Worm (Caenorhabditis elegans) whole organism, young adult: Measurements from ENCODE around the gene trxr-2.

Experiments used
- B0035.1 ChIP-seq: sonication (generic microtip); optimal IDR thresholded peaks from 2 replicates; lab custom pipeline; 2016; ENCODE audit warnings: missing genetic modification characterization, mild to moderate bottlenecking, missing compliant biosample characterization, missing genotype, missing genetic modification reagents
- B0261.1 ChIP-seq: sonication (generic microtip); optimal IDR thresholded peaks from 2 replicates; lab custom pipeline; 2016; ENCODE audit warnings: mild to moderate bottlenecking, missing genetic modification characterization, moderate library complexity, missing compliant biosample characterization
- D2030.7 ChIP-seq: fragments of 200-800 bp; sonication (Bioruptor generic); IDR thresholded peaks from 2 replicates; pipeline ENCODE4 v1.3.6; 2022; ENCODE audit warnings: missing genetic modification reagents, missing genetic modification characterization, missing compliant biosample characterization
- F33H1.4 ChIP-seq: fragments of 200-800 bp; sonication (Bioruptor generic); IDR thresholded peaks from 2 replicates; pipeline ENCODE4 v1.3.6; 2022; ENCODE audit warnings: missing genetic modification reagents, missing genetic modification characterization, missing compliant biosample characterization
- F39B2.1 ChIP-seq: fragments of 200-800 bp; sonication (Bioruptor generic); IDR thresholded peaks from 2 replicates; pipeline ENCODE4 v1.3.6; 2022; ENCODE audit warnings: missing genetic modification reagents, missing genetic modification characterization, missing compliant biosample characterization
- F57C9.4 ChIP-seq: sonication (generic microtip); optimal IDR thresholded peaks from 2 replicates; lab custom pipeline; 2017; ENCODE audit warnings: mild to moderate bottlenecking, missing genetic modification characterization, missing compliant biosample characterization
- Y53G8AR.9 ChIP-seq: fragments of 200-800 bp; sonication (Bioruptor generic); conservative IDR thresholded peaks from 2 replicates; pipeline ENCODE4 v1.3.6; 2022; ENCODE audit warnings: missing genetic modification reagents, missing genetic modification characterization, missing compliant biosample characterization
- Y56A3A.18 ChIP-seq: fragments of 200-800 bp; sonication (Bioruptor generic); IDR thresholded peaks from 2 replicates; pipeline ENCODE4 v1.3.6; 2022; ENCODE audit warnings: missing genetic modification reagents, missing genetic modification characterization, missing compliant biosample characterization
- Y67H2A.10 ChIP-seq: fragments of 200-800 bp; sonication (Bioruptor generic); conservative IDR thresholded peaks from 2 replicates; pipeline ENCODE4 v1.3.6; 2022; ENCODE audit warnings: missing genetic modification reagents, missing genetic modification characterization, missing compliant biosample characterization
- Y79H2A.3 ChIP-seq: fragments of 200-800 bp; sonication (Bioruptor generic); conservative IDR thresholded peaks from 2 replicates; pipeline ENCODE4 v1.3.6; 2022; ENCODE audit warnings: missing genetic modification reagents, missing genetic modification characterization, missing compliant biosample characterization
- Y95B8A.8 ChIP-seq: fragments of 200-800 bp; sonication (Bioruptor generic); IDR thresholded peaks from 2 replicates; pipeline ENCODE4 v1.3.6; 2022; ENCODE audit warnings: missing genetic modification reagents, missing genetic modification characterization, missing compliant biosample characterization
- ZK185.1 ChIP-seq: sonication (generic microtip); optimal IDR thresholded peaks from 2 replicates; lab custom pipeline; 2016; ENCODE audit warnings: mild to moderate bottlenecking, missing genetic modification characterization, missing compliant biosample characterization; ENCODE audit not compliant: poor library complexity, severe bottlenecking
- aptf-2 ChIP-seq: fragments of 200-800 bp; sonication (Bioruptor generic); conservative IDR thresholded peaks from 2 replicates; pipeline ENCODE4 v1.3.6; 2022; ENCODE audit warnings: missing genetic modification reagents, missing genetic modification characterization, missing compliant biosample characterization
- attf-6 ChIP-seq: fragments of 200-800 bp; sonication (Bioruptor generic); IDR thresholded peaks from 2 replicates; pipeline ENCODE4 v1.3.6; 2022; ENCODE audit warnings: missing genetic modification reagents, missing genetic modification characterization, missing compliant biosample characterization
- bed-2 ChIP-seq: fragments of 200-800 bp; sonication (Bioruptor generic); IDR thresholded peaks from 2 replicates; pipeline ENCODE4 v1.3.6; 2022; ENCODE audit warnings: missing genetic modification reagents, missing genetic modification characterization, missing compliant biosample characterization
- cebp-2 ChIP-seq: fragments of 200-800 bp; sonication (Bioruptor generic); IDR thresholded peaks from 2 replicates; pipeline ENCODE4 v1.3.6; 2022; ENCODE audit warnings: missing genetic modification characterization, missing compliant biosample characterization
- ceh-40 ChIP-seq: fragments of 200-800 bp; sonication (Bioruptor generic); IDR thresholded peaks from 2 replicates; pipeline ENCODE4 v1.3.6; 2022; ENCODE audit warnings: missing genetic modification characterization, missing compliant biosample characterization
- chd-7 ChIP-seq: sonication (generic microtip); optimal IDR thresholded peaks from 2 replicates; lab custom pipeline; 2016; ENCODE audit warnings: mild to moderate bottlenecking, missing genetic modification characterization, moderate library complexity, missing compliant biosample characterization
- dpl-1 ChIP-seq: fragments of 150-350 bp; optimal IDR thresholded peaks from 2 replicates; lab custom pipeline; 2014; ENCODE audit warnings: missing biosample characterization, missing genetic modification reagents, missing genetic modification characterization
- efl-1 ChIP-seq: fragments of 150-350 bp; optimal IDR thresholded peaks from 2 replicates; lab custom pipeline; 2014; ENCODE audit warnings: missing biosample characterization, missing genetic modification reagents, missing genetic modification characterization
- egl-18 ChIP-seq: fragments of 200-800 bp; sonication (Bioruptor generic); IDR thresholded peaks from 2 replicates; pipeline ENCODE4 v1.3.6; 2022; ENCODE audit warnings: missing genetic modification reagents, missing genetic modification characterization, missing compliant biosample characterization
- ekl-4 ChIP-seq: fragments of 200-800 bp; sonication (Bioruptor generic); IDR thresholded peaks from 2 replicates; pipeline ENCODE4 v1.3.6; 2022; ENCODE audit warnings: missing genetic modification reagents, missing genetic modification characterization, missing compliant biosample characterization
- hlh-12 ChIP-seq: sonication (generic microtip); optimal IDR thresholded peaks from 2 replicates; lab custom pipeline; 2016; ENCODE audit warnings: missing genetic modification characterization, missing compliant biosample characterization
- hrde-1 ChIP-seq: sonication (generic microtip); optimal IDR thresholded peaks from 2 replicates; lab custom pipeline; 2016; ENCODE audit warnings: missing genetic modification characterization, mild to moderate bottlenecking, missing compliant biosample characterization, moderate library complexity, missing genotype, missing genetic modification reagents, borderline replicate concordance
- let-607 ChIP-seq, 2 experiments: fragments of 200-800 bp in 1 of 2; sonication (Bioruptor generic) in 1 of 2; sonication (generic microtip) in 1 of 2; optimal IDR thresholded peaks; 2 replicates each; lab custom pipeline; 2016 to 2018; ENCODE audit warnings: mild to moderate bottlenecking in 2 of 2, missing compliant biosample characterization in 2 of 2, missing genetic modification characterization in 2 of 2, moderate library complexity in 2 of 2, missing genotype in 1 of 2
- lin-40 ChIP-seq: sonication (generic microtip); optimal IDR thresholded peaks from 2 replicates; lab custom pipeline; 2016; ENCODE audit warnings: missing genetic modification characterization, mild to moderate bottlenecking, missing compliant biosample characterization, missing genotype, missing genetic modification reagents
- lin-54 ChIP-seq: fragments of 200-800 bp; sonication (Bioruptor generic); optimal IDR thresholded peaks from 2 replicates; lab custom pipeline; 2018; ENCODE audit warnings: mild to moderate bottlenecking, missing genetic modification characterization, missing compliant biosample characterization
- madf-10 ChIP-seq: sonication (generic microtip); optimal IDR thresholded peaks from 2 replicates; lab custom pipeline; 2016; ENCODE audit warnings: mild to moderate bottlenecking, missing genetic modification characterization, missing compliant biosample characterization
- madf-3 ChIP-seq: fragments of 200-800 bp; sonication (Bioruptor generic); IDR thresholded peaks from 2 replicates; pipeline ENCODE4 v1.3.6; 2022; ENCODE audit warnings: missing genetic modification reagents, missing genetic modification characterization, missing compliant biosample characterization
- mcd-1 ChIP-seq: fragments of 200-800 bp; sonication (Bioruptor generic); IDR thresholded peaks from 2 replicates; pipeline ENCODE4 v1.3.6; 2022; ENCODE audit warnings: missing genetic modification reagents, missing genetic modification characterization, missing compliant biosample characterization
- mes-4 ChIP-seq: sonication (generic microtip); optimal IDR thresholded peaks from 2 replicates; lab custom pipeline; 2016; ENCODE audit warnings: missing genotype, missing genetic modification characterization, missing compliant biosample characterization
- nfya-1 ChIP-seq: sonication (generic microtip); optimal IDR thresholded peaks from 2 replicates; lab custom pipeline; 2017; ENCODE audit warnings: antibody characterized with exemption, missing compliant biosample characterization, missing genetic modification characterization, borderline replicate concordance; ENCODE audit not compliant: insufficient read depth
- nfya-2 ChIP-seq: fragments of 200-800 bp; sonication (Bioruptor generic); IDR thresholded peaks from 2 replicates; pipeline ENCODE4 v1.3.6; 2022; ENCODE audit warnings: missing genetic modification reagents, missing genetic modification characterization, missing compliant biosample characterization
- nfyb-1 ChIP-seq: fragments of 200-800 bp; sonication (Bioruptor generic); IDR thresholded peaks from 2 replicates; pipeline ENCODE4 v1.3.6; 2022; ENCODE audit warnings: missing genetic modification reagents, missing genetic modification characterization, missing compliant biosample characterization
- nhr-120 ChIP-seq: fragments of 200-800 bp; sonication (Bioruptor generic); IDR thresholded peaks from 2 replicates; pipeline ENCODE4 v1.3.6; 2022; ENCODE audit warnings: missing genetic modification characterization, missing compliant biosample characterization
- nhr-179 ChIP-seq: sonication (generic microtip); optimal IDR thresholded peaks from 2 replicates; lab custom pipeline; 2016; ENCODE audit warnings: mild to moderate bottlenecking, missing genetic modification characterization, missing compliant biosample characterization
- nhr-27 ChIP-seq: fragments of 200-800 bp; sonication (Bioruptor generic); optimal IDR thresholded peaks from 2 replicates; lab custom pipeline; 2018; ENCODE audit warnings: mild to moderate bottlenecking, missing genetic modification characterization, moderate library complexity, missing compliant biosample characterization
- nhr-80 ChIP-seq: sonication (generic microtip); optimal IDR thresholded peaks from 2 replicates; lab custom pipeline; 2016; ENCODE audit warnings: missing genetic modification characterization, missing compliant biosample characterization
- nhr-90 ChIP-seq: sonication (generic microtip); optimal IDR thresholded peaks from 2 replicates; lab custom pipeline; 2016; ENCODE audit warnings: missing genotype, mild to moderate bottlenecking, missing genetic modification characterization, missing compliant biosample characterization
- rpc-1 ChIP-seq, 2 experiments: fragments of 150-350 bp in 1 of 2; sonication (generic microtip) in 1 of 2; optimal IDR thresholded peaks; 2 replicates each; lab custom pipeline; 2014 to 2018; ENCODE audit warnings: missing biosample characterization in 1 of 2, missing genetic modification characterization in 1 of 2, missing genetic modification reagents in 1 of 2, missing genotype in 1 of 2
- sdz-38 ChIP-seq: sonication (generic microtip); optimal IDR thresholded peaks from 2 replicates; lab custom pipeline; 2016; ENCODE audit warnings: missing genotype, missing genetic modification characterization, missing compliant biosample characterization
- snpc-3.4 ChIP-seq: sonication (generic microtip); optimal IDR thresholded peaks from 2 replicates; lab custom pipeline; 2017; ENCODE audit warnings: missing genetic modification characterization, mild to moderate bottlenecking, missing compliant biosample characterization, antibody characterized with exemption, moderate library complexity, missing genotype, missing genetic modification reagents
- sptf-2 ChIP-seq: fragments of 200-800 bp; sonication (Bioruptor generic); optimal IDR thresholded peaks from 2 replicates; lab custom pipeline; 2018; ENCODE audit warnings: mild to moderate bottlenecking, missing genetic modification characterization, missing compliant biosample characterization
- tbx-9 ChIP-seq: sonication (generic microtip); optimal IDR thresholded peaks from 2 replicates; lab custom pipeline; 2016; ENCODE audit warnings: borderline replicate concordance, missing genetic modification characterization, inconsistent platforms, missing compliant biosample characterization
- unc-62 ChIP-seq: fragments of 150-350 bp; optimal IDR thresholded peaks from 2 replicates; lab custom pipeline; 2014; ENCODE audit warnings: missing biosample characterization, missing genetic modification reagents, missing genetic modification characterization
- ztf-22 ChIP-seq: fragments of 200-800 bp; sonication (Bioruptor generic); optimal IDR thresholded peaks from 2 replicates; lab custom pipeline; 2018; ENCODE audit warnings: mild to moderate bottlenecking, missing genetic modification characterization, moderate library complexity, missing compliant biosample characterization
- ztf-25 ChIP-seq: fragments of 200-800 bp; sonication (Bioruptor generic); IDR thresholded peaks from 2 replicates; pipeline ENCODE4 v1.3.6; 2022; ENCODE audit warnings: missing genetic modification reagents, missing genetic modification characterization, missing compliant biosample characterization
- ztf-3 ChIP-seq: fragments of 200-800 bp; sonication (Bioruptor generic); optimal IDR thresholded peaks from 2 replicates; lab custom pipeline; 2018; ENCODE audit warnings: mild to moderate bottlenecking, missing genetic modification characterization, missing compliant biosample characterization

The trxr-2 gene

ce11 chrIII:8904044-8904443, 9.5 kb upstream of the trxr-2 start, which contains the start of gene lin-9 (continued):
- no peak for TF ChIP-seq hlh-12 (tag; lab: Kevin White, UChicago)
- no peak for TF ChIP-seq nhr-120 (GFP tag; lab: Robert Waterston, UW)
- TF ChIP-seq nhr-179 (tag; lab: Kevin White, UChicago), result no peak
- 0 out of 2 replicates have a peak, but pooled peaks have one; percentile 28 for TF ChIP-seq cebp-2 (GFP tag; lab: Robert Waterston, UW)
- TF ChIP-seq lin-40, result peak; percentile 96
- peak; percentile 53 for TF ChIP-seq ztf-22 (GFP tag; lab: Kevin White, UChicago)
- no peak for TF ChIP-seq sptf-2
- peak; percentile 95 for TF ChIP-seq D2030.7 (GFP tag; lab: Robert Waterston, UW)
- peak; percentile 99 for TF ChIP-seq lin-54
- peak; percentile 97 for TF ChIP-seq dpl-1
- TF ChIP-seq attf-6, result 0 out of 2 replicates have a peak, but pooled peaks have one; percentile 45
- TF ChIP-seq B0035.1 (tag; lab: Kevin White, UChicago), result peak; percentile 58
- peak; percentile 82 for TF ChIP-seq Y67H2A.10 (GFP tag; lab: Robert Waterston, UW)
- TF ChIP-seq mcd-1 (GFP tag; lab: Robert Waterston, UW), result peak; percentile 97
- peak; percentile 33 for TF ChIP-seq nhr-90 (tag; lab: Kevin White, UChicago)
- TF ChIP-seq ceh-40 (GFP tag; lab: Robert Waterston, UW), result 0 out of 2 replicates have a peak, but pooled peaks have one; percentile 14
- peak; percentile 82 for TF ChIP-seq Y79H2A.3 (GFP tag; lab: Robert Waterston, UW)
- TF ChIP-seq madf-10 (tag; lab: Kevin White, UChicago), result peak; percentile 86
- peak; percentile 96 for TF ChIP-seq madf-3 (GFP tag; lab: Robert Waterston, UW)
- TF ChIP-seq sdz-38 (tag; lab: Kevin White, UChicago), result no peak
- peak; percentile 70 for TF ChIP-seq ztf-3 (GFP tag; lab: Kevin White, UChicago)
- peak; percentile 57 for TF ChIP-seq F57C9.4 (tag; lab: Kevin White, UChicago)
- peak; percentile 93 for TF ChIP-seq Y95B8A.8
- TF ChIP-seq F39B2.1 (GFP tag; lab: Robert Waterston, UW), result peak; percentile 91
- peak; percentile 96 for TF ChIP-seq ekl-4
- peak; percentile 91 for TF ChIP-seq bed-2 (GFP tag; lab: Robert Waterston, UW)
- peak; percentile 10 for TF ChIP-seq B0261.1
- no peak for TF ChIP-seq tbx-9 (tag; lab: Kevin White, UChicago)
- peak; percentile 84 for TF ChIP-seq aptf-2
- TF ChIP-seq nfya-2, result 0 out of 2 replicates have a peak, but pooled peaks have one; percentile 89
- TF ChIP-seq nhr-80 (tag; lab: Kevin White, UChicago), result peak; percentile 76
- no peak for TF ChIP-seq unc-62 (GFP tag; lab: Kevin White, UChicago)
- TF ChIP-seq rpc-1 (optimal IDR thresholded peaks at IDR 0.05; lab: Kevin White, UChicago), result no peak
- no peak for TF ChIP-seq rpc-1 (tag; optimal IDR thresholded peaks at IDR 0.05; lab: Kevin White, UChicago)
- no peak for TF ChIP-seq nhr-27 (tag; lab: Kevin White, UChicago)
- TF ChIP-seq egl-18, result peak; percentile 77; the same call in 1 of the 2 replicates
- peak; percentile 98 for TF ChIP-seq Y53G8AR.9 (GFP tag; lab: Robert Waterston, UW)
- no peak for TF ChIP-seq nfya-1
- no peak for TF ChIP-seq mes-4 (tag; lab: Kevin White, UChicago)
- peak; percentile 88 to 91 for TF ChIP-seq let-607 (tag; optimal IDR thresholded peaks at IDR 0.05; lab: Kevin White, UChicago)
- peak; percentile 85 for TF ChIP-seq Y56A3A.18
- peak; percentile 85 for TF ChIP-seq hrde-1 (tag; lab: Kevin White, UChicago)
- TF ChIP-seq snpc-3.4 (tag; lab: Kevin White, UChicago), result peak; percentile 90
- TF ChIP-seq ZK185.1, result peak; percentile 91
- no peak for TF ChIP-seq ztf-25
- TF ChIP-seq F33H1.4 (GFP tag; lab: Robert Waterston, UW), result peak; percentile 100
- TF ChIP-seq efl-1 (GFP tag; lab: Kevin White, UChicago), result peak; percentile 98
- TF ChIP-seq nfyb-1 (GFP tag; lab: Robert Waterston, UW), result peak; percentile 98
- peak; percentile 87 for TF ChIP-seq chd-7 (tag; lab: Kevin White, UChicago)
